Fruit fly (Drosophila melanogaster) whole organism, embryonic: ENCODE data around the gene puc.

ENCODE experiments used
- Atf-2 ChIP-seq: fragments of 200-800 bp; sonication (Bioruptor generic); optimal IDR thresholded peaks from 2 replicates; lab custom pipeline; 2016; ENCODE audit warnings: missing biosample characterization, missing genetic modification characterization
- CG12299 ChIP-seq: fragments of 200-800 bp; sonication (Bioruptor generic); optimal IDR thresholded peaks from 2 replicates; lab custom pipeline; 2018; ENCODE audit warnings: missing biosample characterization, mild to moderate bottlenecking, missing genetic modification characterization
- CG12942 ChIP-seq: fragments of 200-800 bp; sonication (Bioruptor generic); optimal IDR thresholded peaks from 3 replicates; lab custom pipeline; 2016; ENCODE audit warnings: missing biosample characterization, missing genetic modification characterization
- CG13123 ChIP-seq: fragments of 200-800 bp; sonication (Bioruptor generic); optimal IDR thresholded peaks from 2 replicates; lab custom pipeline; 2016; ENCODE audit warnings: missing biosample characterization, missing genetic modification characterization
- CG13894 ChIP-seq: fragments of 200-800 bp; sonication (Bioruptor generic); optimal IDR thresholded peaks from 3 replicates; lab custom pipeline; 2018; ENCODE audit warnings: missing biosample characterization, mild to moderate bottlenecking, missing genetic modification characterization, moderate library complexity
- CG1647 ChIP-seq: fragments of 200-800 bp; sonication (Bioruptor generic); optimal IDR thresholded peaks from 3 replicates; lab custom pipeline; 2016; ENCODE audit warnings: missing biosample characterization, missing genetic modification characterization
- CG17912 ChIP-seq: fragments of 200-800 bp; sonication (Bioruptor generic); optimal IDR thresholded peaks from 2 replicates; lab custom pipeline; 2018; ENCODE audit warnings: missing biosample characterization, mild to moderate bottlenecking, missing genetic modification characterization
- CG18262 ChIP-seq: fragments of 200-800 bp; optimal IDR thresholded peaks from 3 replicates; lab custom pipeline; 2019; ENCODE audit warnings: missing biosample characterization, mild to moderate bottlenecking, missing genetic modification characterization, moderate library complexity
- CG2678 ChIP-seq: fragments of 200-800 bp; sonication (Bioruptor generic); optimal IDR thresholded peaks from 3 replicates; lab custom pipeline; 2019; ENCODE audit warnings: missing biosample characterization, mild to moderate bottlenecking, missing genetic modification characterization, moderate library complexity
- CG34376 ChIP-seq: fragments of 200-800 bp; sonication (Bioruptor generic); optimal IDR thresholded peaks from 2 replicates; lab custom pipeline; 2018; ENCODE audit warnings: missing biosample characterization, mild to moderate bottlenecking, missing genetic modification characterization
- CG3838 ChIP-seq: fragments of 200-800 bp; sonication (Bioruptor generic); optimal IDR thresholded peaks from 3 replicates; lab custom pipeline; 2016; ENCODE audit warnings: missing biosample characterization, missing genetic modification characterization
- CG43689 ChIP-seq: fragments of 200-800 bp; sonication (Bioruptor generic); IDR thresholded peaks from 2 replicates; pipeline ENCODE4 v1.3.6; 2022; ENCODE audit warnings: missing biosample characterization, missing genetic modification characterization
- CG6175 ChIP-seq: fragments of 200-800 bp; sonication (Bioruptor generic); IDR thresholded peaks from 3 replicates; pipeline ENCODE4 v1.3.6; 2022; ENCODE audit warnings: missing biosample characterization, missing genetic modification characterization
- CG6791 ChIP-seq: fragments of 200-800 bp; sonication (Bioruptor generic); IDR thresholded peaks from 3 replicates; pipeline ENCODE4 v1.3.6; 2022; ENCODE audit warnings: missing biosample characterization, missing genetic modification characterization; ENCODE audit not compliant: partially characterized antibody
- CG6854 ChIP-seq: fragments of 200-800 bp; sonication (Bioruptor generic); optimal IDR thresholded peaks from 3 replicates; lab custom pipeline; 2017; ENCODE audit warnings: missing biosample characterization, mild to moderate bottlenecking, missing genetic modification characterization
- CG7556 ChIP-seq: fragments of 200-800 bp; sonication (Bioruptor generic); optimal IDR thresholded peaks from 2 replicates; lab custom pipeline; 2017; ENCODE audit warnings: missing biosample characterization, mild to moderate bottlenecking, missing genetic modification characterization
- CG8281 ChIP-seq: fragments of 200-800 bp; sonication (Bioruptor generic); optimal IDR thresholded peaks from 2 replicates; lab custom pipeline; 2018; ENCODE audit warnings: missing biosample characterization, mild to moderate bottlenecking, missing genetic modification characterization, moderate library complexity
- CG8359 ChIP-seq: fragments of 200-800 bp; sonication (Bioruptor generic); optimal IDR thresholded peaks from 2 replicates; lab custom pipeline; 2017; ENCODE audit warnings: missing biosample characterization, mild to moderate bottlenecking, missing genetic modification characterization, borderline replicate concordance
- CG9797 ChIP-seq: fragments of 200-800 bp; sonication (Bioruptor generic); optimal IDR thresholded peaks from 3 replicates; lab custom pipeline; 2018; ENCODE audit warnings: missing biosample characterization, mild to moderate bottlenecking, missing genetic modification characterization
- Chrac-16 ChIP-seq: fragments of 200-800 bp; sonication (Bioruptor generic); optimal IDR thresholded peaks from 3 replicates; lab custom pipeline; 2016; ENCODE audit warnings: missing biosample characterization, missing genetic modification characterization
- CrebB ChIP-seq: fragments of 200-800 bp; sonication (Bioruptor generic); optimal IDR thresholded peaks from 3 replicates; lab custom pipeline; 2018; ENCODE audit warnings: missing biosample characterization, mild to moderate bottlenecking, missing genetic modification characterization
- Dad ChIP-seq: fragments of 200-800 bp; sonication (Bioruptor generic); optimal IDR thresholded peaks from 3 replicates; lab custom pipeline; 2016; ENCODE audit warnings: missing biosample characterization, missing genetic modification characterization
- Dip2 ChIP-seq: fragments of 200-800 bp; sonication (Bioruptor generic); IDR thresholded peaks from 2 replicates; pipeline ENCODE4 v1.3.6; 2022; ENCODE audit warnings: missing biosample characterization, missing genetic modification characterization
- HHEX ChIP-seq: fragments of 200-800 bp; sonication (Bioruptor generic); optimal IDR thresholded peaks from 3 replicates; lab custom pipeline; 2017; ENCODE audit warnings: missing biosample characterization, mild to moderate bottlenecking, missing genetic modification characterization, missing genetic modification reagents
- Hmr ChIP-seq: fragments of 200-800 bp; sonication (Bioruptor generic); optimal IDR thresholded peaks from 3 replicates; lab custom pipeline; 2017; ENCODE audit warnings: mild to moderate bottlenecking, missing biosample characterization, missing genetic modification reagents, missing genetic modification characterization
- Kr ChIP-seq: fragments of 200-800 bp; sonication (Bioruptor generic); optimal IDR thresholded peaks from 2 replicates; lab custom pipeline; 2017; ENCODE audit warnings: missing biosample characterization, mild to moderate bottlenecking, missing genetic modification characterization
- Lhr ChIP-seq: fragments of 200-800 bp; sonication (Bioruptor generic); optimal IDR thresholded peaks from 3 replicates; lab custom pipeline; 2017; ENCODE audit warnings: mild to moderate bottlenecking, missing biosample characterization, missing genetic modification reagents, missing genetic modification characterization
- Lpt ChIP-seq: fragments of >200 bp; optimal IDR thresholded peaks from 2 replicates; lab custom pipeline; 2018; ENCODE audit warnings: missing biosample characterization, missing genetic modification characterization
- PHDP ChIP-seq: fragments of 200-800 bp; sonication (Bioruptor generic); optimal IDR thresholded peaks from 3 replicates; lab custom pipeline; 2018; ENCODE audit warnings: missing biosample characterization, mild to moderate bottlenecking, missing genetic modification characterization, moderate library complexity
- Rfx ChIP-seq: fragments of 200-800 bp; sonication (Bioruptor generic); IDR thresholded peaks from 2 replicates; pipeline ENCODE4 v1.3.6; 2022; ENCODE audit warnings: missing biosample characterization, missing genetic modification characterization
- caup ChIP-seq: fragments of 200-800 bp; sonication (Bioruptor generic); optimal IDR thresholded peaks from 3 replicates; lab custom pipeline; 2017; ENCODE audit warnings: missing biosample characterization, mild to moderate bottlenecking, missing genetic modification characterization, moderate library complexity; ENCODE audit not compliant: severe bottlenecking
- cg ChIP-seq: fragments of 200-800 bp; sonication (Bioruptor generic); optimal IDR thresholded peaks from 3 replicates; lab custom pipeline; 2019; ENCODE audit warnings: missing biosample characterization, mild to moderate bottlenecking, missing genetic modification characterization, moderate library complexity
- chif ChIP-seq, 2 experiments: fragments of 200-800 bp; sonication (Bioruptor generic); optimal IDR thresholded peaks; 3 replicates each; lab custom pipeline; 2016; ENCODE audit warnings: missing biosample characterization in 2 of 2, missing genetic modification characterization in 2 of 2
- ci ChIP-seq: fragments of 200-800 bp; sonication (Bioruptor generic); IDR thresholded peaks from 3 replicates; pipeline ENCODE4 v1.3.6; 2022; ENCODE audit warnings: missing biosample characterization, missing genetic modification characterization
- croc ChIP-seq: fragments of 200-800 bp; sonication (Bioruptor generic); conservative IDR thresholded peaks from 3 replicates; pipeline ENCODE4 v1.3.6; 2022; ENCODE audit warnings: missing biosample characterization, missing genetic modification characterization
- cwo ChIP-seq: fragments of 200-800 bp; sonication (Bioruptor generic); optimal IDR thresholded peaks from 3 replicates; lab custom pipeline; 2017; ENCODE audit warnings: missing biosample characterization, missing genetic modification characterization, mild to moderate bottlenecking, moderate library complexity, missing genetic modification reagents
- dpn ChIP-seq, 2 experiments: fragments of 200-800 bp; sonication (Bioruptor generic); optimal IDR thresholded peaks; 3 replicates each; lab custom pipeline; 2016; ENCODE audit warnings: missing biosample characterization in 2 of 2, missing genetic modification characterization in 2 of 2
- exex ChIP-seq: fragments of 200-800 bp; sonication (Bioruptor generic); optimal IDR thresholded peaks from 4 replicates; lab custom pipeline; 2018; ENCODE audit warnings: missing biosample characterization, mild to moderate bottlenecking, missing genetic modification characterization, moderate library complexity
- fd64A ChIP-seq: fragments of 200-800 bp; sonication (Bioruptor generic); optimal IDR thresholded peaks from 3 replicates; lab custom pipeline; 2018; ENCODE audit warnings: missing biosample characterization, mild to moderate bottlenecking, missing genetic modification characterization
- fd96Cb ChIP-seq: fragments of 200-800 bp; sonication (Bioruptor generic); optimal IDR thresholded peaks from 2 replicates; lab custom pipeline; 2018; ENCODE audit warnings: missing biosample characterization, mild to moderate bottlenecking, missing genetic modification characterization, moderate library complexity
- gsb-n ChIP-seq: fragments of 200-800 bp; sonication (Bioruptor generic); optimal IDR thresholded peaks from 3 replicates; lab custom pipeline; 2018; ENCODE audit warnings: missing biosample characterization, mild to moderate bottlenecking, missing genetic modification characterization
- lab ChIP-seq: fragments of 200-800 bp; sonication (Bioruptor generic); optimal IDR thresholded peaks from 3 replicates; lab custom pipeline; 2017; ENCODE audit warnings: missing biosample characterization, missing genetic modification characterization, mild to moderate bottlenecking, moderate library complexity, missing genetic modification reagents
- lbe ChIP-seq: fragments of 200-800 bp; sonication (Bioruptor generic); optimal IDR thresholded peaks from 2 replicates; lab custom pipeline; 2016; ENCODE audit warnings: missing biosample characterization, mild to moderate bottlenecking, missing genetic modification characterization
- lola ChIP-seq, 3 experiments: fragments of >200 bp in 2 of 3; fragments of 200-800 bp in 1 of 3; sonication (Bioruptor generic) in 1 of 3; optimal IDR thresholded peaks; 2 replicates each; lab custom pipeline; 2017 to 2019; ENCODE audit warnings: missing biosample characterization in 3 of 3, missing genetic modification characterization in 3 of 3, mild to moderate bottlenecking in 1 of 3, moderate library complexity in 1 of 3
- luna ChIP-seq: fragments of 200-800 bp; sonication (Bioruptor generic); optimal IDR thresholded peaks from 2 replicates; lab custom pipeline; 2016; ENCODE audit warnings: missing biosample characterization, missing genetic modification characterization
- p53 ChIP-seq: fragments of 200-800 bp; sonication (Bioruptor generic); optimal IDR thresholded peaks from 2 replicates; lab custom pipeline; 2016; ENCODE audit warnings: missing biosample characterization, missing genetic modification characterization
- sens ChIP-seq: fragments of 200-800 bp; sonication (Bioruptor generic); peaks from one replicate; lab custom pipeline; 2016; ENCODE audit warnings: missing biosample characterization, missing genetic modification characterization
- sob ChIP-seq: fragments of 200-800 bp; sonication (Bioruptor generic); IDR thresholded peaks from 2 replicates; pipeline ENCODE4 v1.3.6; 2022; ENCODE audit warnings: missing biosample characterization, missing genetic modification characterization
- sug ChIP-seq: fragments of 200-800 bp; optimal IDR thresholded peaks from 2 replicates; lab custom pipeline; 2019; ENCODE audit warnings: missing biosample characterization, mild to moderate bottlenecking, missing genetic modification characterization, moderate library complexity
- zen ChIP-seq: fragments of 200-800 bp; sonication (Bioruptor generic); optimal IDR thresholded peaks from 3 replicates; lab custom pipeline; 2018; ENCODE audit warnings: missing biosample characterization, mild to moderate bottlenecking, missing genetic modification characterization, moderate library complexity

puc gene

DNA sequence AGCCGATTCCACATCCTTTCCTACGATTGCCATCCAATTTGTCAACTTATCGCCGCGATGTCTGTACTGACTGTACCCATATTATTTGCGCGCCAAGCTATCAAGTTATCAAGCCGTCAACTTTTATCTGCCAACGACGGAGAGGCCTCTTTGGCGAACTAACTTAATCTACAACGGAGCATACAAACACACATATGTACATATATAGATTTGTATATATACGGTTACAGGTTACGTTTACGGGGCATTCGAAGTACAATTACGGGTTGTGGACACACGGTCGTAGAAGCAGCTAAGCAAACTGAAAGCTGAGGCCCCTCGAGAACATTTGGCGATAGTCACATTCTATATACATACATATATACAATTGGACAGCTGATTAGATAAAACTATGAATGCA, 10.1 kb downstream of the puc start (continued):
- peak; percentile 9 for TF ChIP-seq fd64A (GFP tag; lab: Kevin White, UChicago)
- peak; percentile 70 for TF ChIP-seq sug (tag; lab: Kevin White, UChicago)
- TF ChIP-seq CG6175 (GFP tag; lab: Robert Waterston, UW), result no peak
- peak; percentile 71 for TF ChIP-seq CrebB (tag; lab: Kevin White, UChicago)
- TF ChIP-seq CG2678 (tag; lab: Kevin White, UChicago), result peak; percentile 67
- no peak for TF ChIP-seq chif (GFP tag; optimal IDR thresholded peaks at IDR 0.05; lab: Kevin White, UChicago)
- TF ChIP-seq CG1647, result peak; percentile 13
- TF ChIP-seq lab (GFP tag; lab: Kevin White, UChicago), result peak; percentile 89
- TF ChIP-seq CG13123 (GFP tag; lab: Kevin White, UChicago), result no peak
- peak; percentile 74 for TF ChIP-seq CG12299
- TF ChIP-seq sens, result peak; percentile 75
- TF ChIP-seq lbe, result no peak
- no peak for TF ChIP-seq lola (GFP tag; optimal IDR thresholded peaks at IDR 0.05; lab: Kevin White, UChicago)
- 0 out of 3 replicates have a peak, but pooled peaks have one; percentile 8 for TF ChIP-seq ci
- TF ChIP-seq cwo (GFP tag; lab: Kevin White, UChicago), result peak; percentile 61
- peak; percentile 82 for TF ChIP-seq CG34376
- TF ChIP-seq CG6791 (GFP tag; lab: Robert Waterston, UW), result no peak
- TF ChIP-seq HHEX (GFP tag; lab: Kevin White, UChicago), result peak; percentile 53
- no peak for TF ChIP-seq cg (GFP tag; lab: Kevin White, UChicago)
- peak; percentile 57 for TF ChIP-seq CG6854 (GFP tag; lab: Kevin White, UChicago)
- no peak for TF ChIP-seq croc
- no peak for TF ChIP-seq luna
- TF ChIP-seq PHDP (tag; lab: Kevin White, UChicago), result peak; percentile 66
- no peak for TF ChIP-seq CG18262
- TF ChIP-seq caup (GFP tag; lab: Kevin White, UChicago), result peak; percentile 69
- TF ChIP-seq CG9797 (GFP tag; lab: Kevin White, UChicago), result no peak
- no peak for TF ChIP-seq CG8359 (GFP tag; lab: Kevin White, UChicago)
- no peak for TF ChIP-seq Kr (GFP tag; lab: Kevin White, UChicago)
- TF ChIP-seq Lpt (GFP tag; lab: Kevin White, UChicago), result no peak
- peak; percentile 72 for TF ChIP-seq CG13894 (tag; lab: Kevin White, UChicago)
- peak; percentile 21 for TF ChIP-seq CG17912 (GFP tag; lab: Kevin White, UChicago)
- TF ChIP-seq Atf-2 (GFP tag; lab: Kevin White, UChicago), result no peak
- peak; percentile 92 for TF ChIP-seq CG8281
- TF ChIP-seq p53 (GFP tag; lab: Kevin White, UChicago), result no peak
- no peak for TF ChIP-seq gsb-n
- TF ChIP-seq Chrac-16 (GFP tag; lab: Kevin White, UChicago), result no peak
- TF ChIP-seq CG12942 (GFP tag; lab: Kevin White, UChicago), result no peak
- TF ChIP-seq CG7556 (GFP tag; lab: Kevin White, UChicago), result peak; percentile 18
- TF ChIP-seq CG3838, result peak; percentile 26
- TF ChIP-seq Dad, result no peak
- TF ChIP-seq dpn (GFP tag; optimal IDR thresholded peaks at IDR 0.05; lab: Kevin White, UChicago), result no peak
- TF ChIP-seq Rfx (GFP tag; lab: Robert Waterston, UW), result peak; percentile 46; the same call in 1 of the 2 replicates
- no peak for TF ChIP-seq Lhr
- peak; percentile 79 for TF ChIP-seq Hmr (GFP tag; lab: Kevin White, UChicago)
- TF ChIP-seq fd96Cb (tag; lab: Kevin White, UChicago), result no peak
- TF ChIP-seq sob (GFP tag; lab: Robert Waterston, UW), result peak; percentile 45; the same call in 1 of the 2 replicates
- TF ChIP-seq Dip2, result no peak
- TF ChIP-seq exex, result peak; percentile 88
- no peak for TF ChIP-seq CG43689 (GFP tag; lab: Robert Waterston, UW)
- no peak for TF ChIP-seq zen
